Worm (Caenorhabditis elegans): ENCODE measurements around the gene glb-14.

glb-14 gene

ce11 chrV:15569702-15570430 is 25.1 kb upstream of the glb-14 start, which contains the start of gene lsm-5 (continued):
- TF ChIP-seq tag-97 (GFP tag; IDR thresholded peaks at IDR 0.05) (no peak), F44E2.7 (GFP tag; IDR thresholded peaks at IDR 0.05) (no peak), nhr-48 (tag; optimal IDR thresholded peaks at IDR 0.05) (no peak), ZK546.5 (tag; optimal IDR thresholded peaks at IDR 0.05) (no peak), madf-5 (GFP tag; IDR thresholded peaks at IDR 0.05) (no peak), nhr-28 (tag; optimal IDR thresholded peaks at IDR 0.05) (peak; percentile 33), mdt-29 (GFP tag; IDR thresholded peaks at IDR 0.05) (no peak), lin-38 (GFP tag; IDR thresholded peaks at IDR 0.05) (no peak; the same call in 1 of the 2 replicates), nhr-237 (tag; optimal IDR thresholded peaks at IDR 0.05) (no peak), Y48G9A.11 (GFP tag; IDR thresholded peaks at IDR 0.05) (peak; percentile 93), nhr-11 (tag; optimal IDR thresholded peaks at IDR 0.05) (no peak), ceh-32 (tag; optimal IDR thresholded peaks at IDR 0.05; ENCODE audit: poor library complexity) (no peak), T26A8.4 (GFP tag; IDR thresholded peaks at IDR 0.05) (no peak), ces-1 (GFP tag; optimal IDR thresholded peaks at IDR 0.05) (no peak), aly-2 (tag; optimal IDR thresholded peaks at IDR 0.05) (no peak), rbr-2 (tag; optimal IDR thresholded peaks at IDR 0.05) (no peak), fkh-10 (GFP tag; optimal IDR thresholded peaks at IDR 0.05) (no peak), cey-2 (tag; optimal IDR thresholded peaks at IDR 0.05; ENCODE audit: borderline replicate concordance, insufficient read depth) (no peak), mep-1 (tag; optimal IDR thresholded peaks at IDR 0.05) (peak; percentile 70), F10B5.3 (tag; optimal IDR thresholded peaks at IDR 0.05) (no peak), hmg-1.1 (GFP tag; IDR thresholded peaks at IDR 0.05) (no peak), saeg-2 (GFP tag; IDR thresholded peaks at IDR 0.05) (no peak), fos-1 (tag; optimal IDR thresholded peaks at IDR 0.05) (no peak), lsy-2 (tag; optimal IDR thresholded peaks at IDR 0.05) (peak; percentile 37 to 73), lin-13 (GFP tag; optimal IDR thresholded peaks at IDR 0.05) (no peak), daf-16 (GFP tag; optimal IDR thresholded peaks at IDR 0.05) (no peak), daf-16 (tag; optimal IDR thresholded peaks at IDR 0.05) (peak; percentile 50), Y105C5A.15 (GFP tag; IDR thresholded peaks at IDR 0.05) (no peak), sdz-12 (GFP tag; optimal IDR thresholded peaks at IDR 0.05) (no peak), R02D3.7 (tag; optimal IDR thresholded peaks at IDR 0.05) (peak; percentile 80), ceh-44 (GFP tag; IDR thresholded peaks at IDR 0.05) (no peak), nhr-76 (tag; optimal IDR thresholded peaks at IDR 0.05) (no peak), ztf-11 (tag; optimal IDR thresholded peaks at IDR 0.05) (no peak), aha-1 (tag) (no peak), dmd-8 (GFP tag; IDR thresholded peaks at IDR 0.05) (no peak), egl-43 (GFP tag; IDR thresholded peaks at IDR 0.05) (no peak), spr-3 (GFP tag; optimal IDR thresholded peaks at IDR 0.05) (no peak), attf-4 (tag; optimal IDR thresholded peaks at IDR 0.05) (no peak), Y5F2A.4 (GFP tag; optimal IDR thresholded peaks at IDR 0.05) (no peak), snpc-4 (tag; optimal IDR thresholded peaks at IDR 0.05) (no peak), mes-2 (tag; optimal IDR thresholded peaks at IDR 0.05; ENCODE audit: poor library complexity, severe bottlenecking) (peak; percentile 75), skn-1 (tag; optimal IDR thresholded peaks at IDR 0.05) (no peak), daf-12 (tag; optimal IDR thresholded peaks at IDR 0.05) (no peak), unc-62 (GFP tag; optimal IDR thresholded peaks at IDR 0.05 in 1 of 2) (peak in 1 of 2 experiments; percentile 81), unc-62 (tag; optimal IDR thresholded peaks at IDR 0.05) (no peak), unc-39 (tag; optimal IDR thresholded peaks at IDR 0.05) (no peak), zip-11 (GFP tag; IDR thresholded peaks at IDR 0.05) (no peak), pha-4 (GFP tag; IDR thresholded peaks at IDR 0.05) (no peak), pha-4 (tag; optimal IDR thresholded peaks at IDR 0.05) (no peak), nhr-111 (GFP tag; optimal IDR thresholded peaks at IDR 0.05) (no peak), D1046.2 (GFP tag; IDR thresholded peaks at IDR 0.05) (no peak), ceh-62 (tag; optimal IDR thresholded peaks at IDR 0.05) (no peak), zip-2 (tag; optimal IDR thresholded peaks at IDR 0.05) (no peak)
